Worm (Caenorhabditis elegans): ENCODE measurements around the gene srh-283.

DNA sequence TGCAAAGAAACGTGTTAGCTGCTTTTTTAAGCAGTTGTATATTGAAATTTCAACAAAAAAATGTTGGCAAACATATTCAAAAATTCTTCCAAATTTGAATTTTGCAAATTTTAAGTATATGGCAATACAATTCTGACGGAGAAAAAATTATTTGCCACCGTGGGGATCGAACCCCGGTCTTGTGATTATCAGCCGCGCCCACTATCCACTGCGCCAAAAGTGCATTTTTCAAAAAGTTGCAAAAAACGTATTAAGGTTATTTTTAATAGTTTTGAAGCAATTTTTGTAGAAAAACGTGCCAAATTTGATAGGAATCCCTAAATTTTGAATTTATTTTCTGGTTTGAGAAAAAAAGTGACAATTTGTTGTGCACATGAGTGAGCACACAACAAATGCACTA is 19.2 kb downstream of the srh-283 start:
- TF ChIP-seq elt-3 (tag; optimal IDR thresholded peaks at IDR 0.05) (no peak), daf-12 (tag; optimal IDR thresholded peaks at IDR 0.05) (no peak), fkh-10 (GFP tag; optimal IDR thresholded peaks at IDR 0.05) (no peak), pqm-1 (tag; optimal IDR thresholded peaks at IDR 0.05) (no peak), unc-62 (GFP tag; optimal IDR thresholded peaks at IDR 0.05) (no peak)

Measured in whole organism, L3 larva.